Worm (Caenorhabditis elegans): Measurements from ENCODE around the gene acr-17.

- TF ChIP-seq nhr-10 (tag; optimal IDR thresholded peaks at IDR 0.05) (no peak), pqm-1 (tag; optimal IDR thresholded peaks at IDR 0.05) (no peak), D1046.2 (GFP tag; IDR thresholded peaks at IDR 0.05) (no peak), ceh-62 (tag; optimal IDR thresholded peaks at IDR 0.05) (no peak), lin-39 (tag; optimal IDR thresholded peaks at IDR 0.05) (no peak), skn-1 (tag; optimal IDR thresholded peaks at IDR 0.05) (no peak)
Measured at ce11 chrV:2575716-2576115, 32.7 kb upstream of the acr-17 start.
